Fruit fly (Drosophila melanogaster) whole organism, adult: ENCODE measurements around the gene Hacd1.

Experiments
- CG12768 ChIP-seq: fragments of 200-800 bp; sonication (Bioruptor generic); optimal IDR thresholded peaks from 2 replicates; lab custom pipeline; 2017; ENCODE audit warnings: missing biosample characterization, missing genetic modification characterization, mild to moderate bottlenecking, moderate library complexity, missing genetic modification reagents
- CG14711 ChIP-seq: fragments of 200-800 bp; sonication (Bioruptor generic); optimal IDR thresholded peaks from 2 replicates; lab custom pipeline; 2018; ENCODE audit warnings: missing biosample characterization, mild to moderate bottlenecking, missing genetic modification characterization, moderate library complexity
- CG33017 ChIP-seq: fragments of 200-800 bp; sonication (Bioruptor generic); optimal IDR thresholded peaks from 2 replicates; lab custom pipeline; 2018; ENCODE audit warnings: missing biosample characterization, mild to moderate bottlenecking, missing genetic modification characterization, moderate library complexity
- CG7045 ChIP-seq: fragments of 200-800 bp; sonication (Bioruptor generic); optimal IDR thresholded peaks from 2 replicates; lab custom pipeline; 2017; ENCODE audit warnings: missing biosample characterization, mild to moderate bottlenecking, missing genetic modification characterization
- bab1 ChIP-seq: fragments of 200-800 bp; sonication (Bioruptor generic); optimal IDR thresholded peaks from 3 replicates; lab custom pipeline; 2019; ENCODE audit warnings: missing biosample characterization, mild to moderate bottlenecking, missing genetic modification characterization, moderate library complexity
- cic ChIP-seq: fragments of 200-800 bp; sonication (Bioruptor generic); optimal IDR thresholded peaks from 2 replicates; lab custom pipeline; 2017; ENCODE audit warnings: missing biosample characterization, mild to moderate bottlenecking, missing genetic modification characterization, moderate library complexity
- pad ChIP-seq: fragments of 200-800 bp; sonication (Bioruptor generic); optimal IDR thresholded peaks from 3 replicates; lab custom pipeline; 2017; ENCODE audit warnings: missing biosample characterization, missing genetic modification characterization, mild to moderate bottlenecking, moderate library complexity, missing genetic modification reagents
- tj ChIP-seq: fragments of 200-800 bp; sonication (Bioruptor generic); optimal IDR thresholded peaks from 3 replicates; lab custom pipeline; 2017; ENCODE audit warnings: missing biosample characterization, mild to moderate bottlenecking, missing genetic modification characterization, moderate library complexity

DNA sequence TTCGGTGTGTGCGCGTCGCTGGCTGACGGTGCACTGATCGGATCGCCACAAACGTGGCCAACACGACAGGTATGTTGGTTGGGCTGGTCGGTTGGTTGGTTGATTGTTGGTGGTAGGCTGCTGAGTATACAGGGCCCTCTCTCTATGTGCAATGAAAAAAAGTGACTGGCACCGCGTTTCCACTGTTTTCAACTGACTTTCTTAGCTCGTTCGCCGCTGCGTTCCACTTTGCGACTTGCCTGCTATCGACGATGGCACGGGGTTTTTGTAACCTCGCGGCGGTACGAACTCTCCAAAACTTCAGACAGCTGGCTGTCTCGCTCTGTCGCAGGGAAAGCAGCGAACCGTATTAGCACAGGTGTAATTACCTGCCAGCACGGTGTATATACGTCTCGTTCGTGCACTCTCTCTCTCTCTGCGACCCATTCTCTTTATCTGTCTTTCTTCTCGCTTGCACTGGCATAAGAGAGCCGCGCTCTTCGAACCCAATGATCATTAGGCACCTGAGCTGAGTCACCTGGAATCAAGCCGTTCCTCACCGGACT lies 31.1 kb downstream of the Hacd1 start:
- TF ChIP-seq bab1 (GFP tag; lab: Kevin White, UChicago): peak; percentile 22
- peak; percentile 75 for TF ChIP-seq pad (GFP tag; lab: Kevin White, UChicago)
- no peak for TF ChIP-seq CG14711
- peak; percentile 8 for TF ChIP-seq cic (GFP tag; lab: Kevin White, UChicago)
- peak; percentile 66 for TF ChIP-seq tj (GFP tag; lab: Kevin White, UChicago)
- TF ChIP-seq CG12768 (GFP tag; lab: Kevin White, UChicago): no peak
- TF ChIP-seq CG7045: no peak
- TF ChIP-seq CG33017 (tag; lab: Kevin White, UChicago): peak; percentile 45
